Worm (Caenorhabditis elegans) whole organism, mixed stage, embryonic: ENCODE data around the gene Y43D4A.6.
"Not testable (repeated sequence)": the region's sequence is repeated elsewhere in the genome, so short reads cannot be mapped to it uniquely, and the experiment has no call there.

Experiments
- M03D4.4 ChIP-seq: sonication (generic microtip); optimal IDR thresholded peaks from 2 replicates; lab custom pipeline; 2017; ENCODE audit warnings: mild to moderate bottlenecking, missing genetic modification characterization, missing compliant biosample characterization
- bed-3 ChIP-seq: fragments of 200-800 bp; sonication (Bioruptor generic); optimal IDR thresholded peaks from 3 replicates; lab custom pipeline; 2018; ENCODE audit warnings: mild to moderate bottlenecking, missing genetic modification characterization, moderate library complexity, missing compliant biosample characterization
- blmp-1 ChIP-seq: fragments of 150-350 bp; optimal IDR thresholded peaks from 2 replicates; lab custom pipeline; 2014; ENCODE audit warnings: missing biosample characterization, missing genetic modification characterization
- ceh-43 ChIP-seq: fragments of 200-800 bp; sonication (Bioruptor generic); optimal IDR thresholded peaks from 2 replicates; lab custom pipeline; 2018; ENCODE audit warnings: mild to moderate bottlenecking, missing genetic modification characterization, moderate library complexity, missing compliant biosample characterization
- ceh-83 ChIP-seq: fragments of 200-800 bp; sonication (Bioruptor generic); optimal IDR thresholded peaks from 2 replicates; lab custom pipeline; 2018; ENCODE audit warnings: mild to moderate bottlenecking, missing genetic modification characterization, missing compliant biosample characterization
- ces-1 ChIP-seq: fragments of 150-350 bp; optimal IDR thresholded peaks from 2 replicates; lab custom pipeline; 2014; ENCODE audit warnings: missing biosample characterization, missing genetic modification reagents, missing genetic modification characterization
- cnd-1 ChIP-seq: fragments of 200-800 bp; sonication (Bioruptor generic); optimal IDR thresholded peaks from 2 replicates; lab custom pipeline; 2018; ENCODE audit warnings: mild to moderate bottlenecking, missing genetic modification characterization, missing compliant biosample characterization
- drap-1 ChIP-seq: fragments of 200-800 bp; sonication (Bioruptor generic); optimal IDR thresholded peaks from 3 replicates; lab custom pipeline; 2018; ENCODE audit warnings: mild to moderate bottlenecking, missing genetic modification characterization, missing compliant biosample characterization
- elt-3 ChIP-seq: fragments of 150-350 bp; optimal IDR thresholded peaks from 2 replicates; lab custom pipeline; 2014; ENCODE audit warnings: missing biosample characterization, missing genetic modification characterization
- ham-2 ChIP-seq: fragments of 200-800 bp; sonication (Bioruptor generic); optimal IDR thresholded peaks from 2 replicates; lab custom pipeline; 2018; ENCODE audit warnings: mild to moderate bottlenecking, missing genetic modification characterization, missing compliant biosample characterization
- hlh-1 ChIP-seq: fragments of 150-350 bp; optimal IDR thresholded peaks from 2 replicates; lab custom pipeline; 2014; ENCODE audit warnings: missing biosample characterization, missing genetic modification reagents, missing genetic modification characterization
- lin-13 ChIP-seq: fragments of 150-350 bp; optimal IDR thresholded peaks from 2 replicates; lab custom pipeline; 2014; ENCODE audit warnings: missing biosample characterization, missing genetic modification characterization
- lin-32 ChIP-seq: fragments of 200-800 bp; sonication (Bioruptor generic); optimal IDR thresholded peaks from 2 replicates; lab custom pipeline; 2018; ENCODE audit warnings: mild to moderate bottlenecking, missing genetic modification characterization, missing compliant biosample characterization
- lsy-2 ChIP-seq: fragments of 150-350 bp; optimal IDR thresholded peaks from 2 replicates; lab custom pipeline; 2014; ENCODE audit warnings: missing biosample characterization, missing genetic modification characterization
- mab-5 ChIP-seq: fragments of 150-350 bp; optimal IDR thresholded peaks from 2 replicates; lab custom pipeline; 2014; ENCODE audit warnings: missing biosample characterization, missing genetic modification characterization
- mls-2 ChIP-seq: sonication (generic microtip); optimal IDR thresholded peaks from 2 replicates; lab custom pipeline; 2016; ENCODE audit warnings: mild to moderate bottlenecking, missing genetic modification characterization, moderate library complexity, missing compliant biosample characterization
- nhr-12 ChIP-seq: fragments of 150-350 bp; optimal IDR thresholded peaks from 2 replicates; lab custom pipeline; 2014; ENCODE audit warnings: missing biosample characterization, missing genetic modification characterization
- nhr-2 ChIP-seq: fragments of 150-350 bp; optimal IDR thresholded peaks from 2 replicates; lab custom pipeline; 2014; ENCODE audit warnings: missing biosample characterization, missing genetic modification characterization
- nhr-28 ChIP-seq: fragments of 150-350 bp; optimal IDR thresholded peaks from 2 replicates; lab custom pipeline; 2014; ENCODE audit warnings: missing biosample characterization, missing genetic modification characterization
- nhr-76 ChIP-seq: sonication (generic microtip); optimal IDR thresholded peaks from 2 replicates; lab custom pipeline; 2017; ENCODE audit warnings: missing biosample characterization, missing genetic modification characterization
- pha-4 ChIP-seq: fragments of 150-350 bp; optimal IDR thresholded peaks from 2 replicates; lab custom pipeline; 2018; ENCODE audit warnings: missing biosample characterization, missing genetic modification reagents, missing genetic modification characterization
- sem-2 ChIP-seq: fragments of 200-800 bp; sonication (Bioruptor generic); optimal IDR thresholded peaks from 2 replicates; lab custom pipeline; 2018; ENCODE audit warnings: mild to moderate bottlenecking, missing genetic modification characterization, missing compliant biosample characterization
- snpc-4 ChIP-seq: fragments of 150-350 bp; optimal IDR thresholded peaks from 2 replicates; lab custom pipeline; 2014; ENCODE audit warnings: missing biosample characterization, missing genetic modification characterization
- sptf-1 ChIP-seq: sonication (generic microtip); optimal IDR thresholded peaks from 2 replicates; lab custom pipeline; 2017; ENCODE audit warnings: mild to moderate bottlenecking, missing genetic modification characterization, moderate library complexity, missing compliant biosample characterization
- tbx-8 ChIP-seq: fragments of 200-800 bp; sonication (Bioruptor generic); optimal IDR thresholded peaks from 2 replicates; lab custom pipeline; 2018; ENCODE audit warnings: mild to moderate bottlenecking, missing genetic modification characterization, moderate library complexity, missing compliant biosample characterization
- unc-39 ChIP-seq: fragments of 150-350 bp; optimal IDR thresholded peaks from 2 replicates; lab custom pipeline; 2014; ENCODE audit warnings: missing biosample characterization, missing genetic modification characterization
- unc-62 ChIP-seq: fragments of 150-350 bp; optimal IDR thresholded peaks from 2 replicates; lab custom pipeline; 2014; ENCODE audit warnings: missing biosample characterization, missing genetic modification reagents, missing genetic modification characterization
- ztf-11 ChIP-seq: fragments of 150-350 bp; optimal IDR thresholded peaks from 2 replicates; lab custom pipeline; 2014; ENCODE audit warnings: missing biosample characterization, missing genetic modification characterization

The Y43D4A.6 gene

ce11 chrIV:16787024-16787423, at the start of gene Y43D4A.6:
Gene Y43D4A.6 (plus strand): TSS chrIV:16787324.
- no peak for TF ChIP-seq ceh-83
- TF ChIP-seq elt-3 (tag; lab: Kevin White, UChicago): no peak
- TF ChIP-seq blmp-1 (tag; lab: Kevin White, UChicago): no peak
- no peak for TF ChIP-seq ceh-43 (GFP tag; lab: Kevin White, UChicago)
- TF ChIP-seq lin-32: no peak
- no peak for TF ChIP-seq sptf-1
- no peak for TF ChIP-seq lsy-2
- no peak for TF ChIP-seq nhr-12 (tag; lab: Kevin White, UChicago)
- no peak for TF ChIP-seq pha-4 (tag; lab: Kevin White, UChicago)
- no peak for TF ChIP-seq mab-5 (tag; lab: Kevin White, UChicago)
- no peak for TF ChIP-seq mls-2 (tag; lab: Kevin White, UChicago)
- no peak for TF ChIP-seq drap-1 (GFP tag; lab: Kevin White, UChicago)
- TF ChIP-seq hlh-1: no peak
- no peak for TF ChIP-seq unc-62 (GFP tag; lab: Kevin White, UChicago)
- no peak for TF ChIP-seq nhr-76 (tag; lab: Kevin White, UChicago)
- TF ChIP-seq ztf-11 (tag; lab: Kevin White, UChicago): no peak
- TF ChIP-seq tbx-8 (GFP tag; lab: Kevin White, UChicago): no peak
- TF ChIP-seq sem-2 (GFP tag; lab: Kevin White, UChicago): no peak
- TF ChIP-seq snpc-4 (tag; lab: Kevin White, UChicago): no peak
- no peak for TF ChIP-seq lin-13 (tag; lab: Kevin White, UChicago)

DNA sequence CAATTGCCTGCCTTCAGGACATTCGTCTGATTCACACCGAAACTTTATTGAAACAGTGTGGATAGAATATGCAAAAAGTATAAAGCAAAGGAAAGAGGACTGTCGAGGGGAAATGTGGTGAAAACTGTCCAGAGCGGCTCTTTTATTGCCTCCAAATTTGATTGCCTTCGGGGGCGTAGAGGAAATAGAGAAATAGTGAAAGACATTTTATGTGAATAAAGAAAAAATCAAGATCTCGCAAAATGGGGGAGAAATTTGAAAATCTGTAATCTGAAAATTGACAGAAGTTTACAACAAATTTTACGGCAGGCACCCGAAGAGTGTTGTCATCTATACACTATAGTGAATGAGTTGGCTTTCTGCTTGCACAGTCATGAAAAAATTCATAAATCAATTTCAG, 46.4 kb upstream of the Y43D4A.6 start, which contains the start of gene Y51H4A.24:
Gene Y51H4A.24 (minus strand): TSS at position 101 of the 400 bp plus-strand sequence.
- TF ChIP-seq ham-2 (GFP tag; lab: Kevin White, UChicago) (no peak), lsy-2 (no peak), drap-1 (GFP tag; lab: Kevin White, UChicago) (no peak), mab-5 (tag; lab: Kevin White, UChicago) (no peak), pha-4 (tag; lab: Kevin White, UChicago) (no peak), hlh-1 (no peak), ces-1 (no peak)

DNA sequence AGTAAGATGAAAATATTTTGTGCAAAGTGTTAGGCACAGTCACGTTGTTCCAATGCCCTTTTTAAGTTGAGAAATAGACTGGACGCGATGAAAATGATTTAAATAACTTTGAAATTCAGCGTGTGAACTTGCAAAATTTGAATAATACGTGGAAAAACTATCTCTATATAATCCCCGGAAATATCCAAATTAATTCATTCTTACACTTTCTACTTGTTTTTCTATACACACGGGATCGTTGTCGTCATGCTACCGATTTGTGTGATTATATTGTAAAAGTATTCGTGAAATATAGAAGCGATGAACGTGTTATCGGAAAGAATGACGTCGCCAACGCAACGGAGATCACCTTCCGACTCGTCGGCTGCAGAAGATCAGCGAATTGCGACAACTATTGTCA, 43.6 kb upstream of the Y43D4A.6 start, which contains the start of gene Y43D4A.1:
Gene Y43D4A.1 (plus strand): TSS at position 301 of the 400 bp plus-strand sequence.
- TF ChIP-seq ceh-83: no peak
- TF ChIP-seq elt-3 (tag; lab: Kevin White, UChicago): no peak
- no peak for TF ChIP-seq M03D4.4 (tag; lab: Kevin White, UChicago)
- no peak for TF ChIP-seq pha-4 (tag; lab: Kevin White, UChicago)
- TF ChIP-seq bed-3 (GFP tag; lab: Kevin White, UChicago): no peak
- TF ChIP-seq blmp-1 (tag; lab: Kevin White, UChicago): no peak
- no peak for TF ChIP-seq mls-2 (tag; lab: Kevin White, UChicago)
- no peak for TF ChIP-seq ham-2 (GFP tag; lab: Kevin White, UChicago)
- TF ChIP-seq drap-1 (GFP tag; lab: Kevin White, UChicago): no peak
- no peak for TF ChIP-seq cnd-1 (tag; lab: Kevin White, UChicago)
- TF ChIP-seq nhr-76 (tag; lab: Kevin White, UChicago): no peak
- TF ChIP-seq lsy-2: no peak
- no peak for TF ChIP-seq nhr-2 (tag; lab: Kevin White, UChicago)
- no peak for TF ChIP-seq ces-1
- no peak for TF ChIP-seq unc-39 (tag; lab: Kevin White, UChicago)
- TF ChIP-seq, all 35 proteins: peak for 0

ce11 chrIV:16751087-16751486, 36.0 kb upstream of the Y43D4A.6 start:
- TF ChIP-seq M03D4.4 (tag; lab: Kevin White, UChicago) (no peak), pha-4 (tag; lab: Kevin White, UChicago) (no peak), bed-3 (GFP tag; lab: Kevin White, UChicago) (no peak), ceh-83 (no peak), ceh-43 (GFP tag; lab: Kevin White, UChicago) (no peak), blmp-1 (tag; lab: Kevin White, UChicago) (no peak), nhr-12 (tag; lab: Kevin White, UChicago) (no peak), nhr-28 (tag; lab: Kevin White, UChicago) (no peak), tbx-8 (GFP tag; lab: Kevin White, UChicago) (no peak), nhr-76 (tag; lab: Kevin White, UChicago) (no peak), ham-2 (GFP tag; lab: Kevin White, UChicago) (no peak), ztf-11 (tag; lab: Kevin White, UChicago) (no peak)
- TF ChIP-seq, all 35 proteins: peak for 0

- TF ChIP-seq elt-3 (tag; lab: Kevin White, UChicago); lsy-2; ces-1: not testable (repeated sequence)
Observed at ce11 chrIV:16755771-16756170, 31.4 kb upstream of the Y43D4A.6 start, which contains the start of gene Y43D4A.2. Gene Y43D4A.2 (minus strand): TSS chrIV:16755871.
